Worm (Caenorhabditis elegans) whole organism, mixed stage, embryonic: ENCODE data around the gene T10D4.19.
"Not testable (repeated sequence)": the region's sequence is repeated elsewhere in the genome, so short reads cannot be mapped to it uniquely, and the experiment has no call there.

Source experiments
- M03D4.4 ChIP-seq: sonication (generic microtip); optimal IDR thresholded peaks from 2 replicates; lab custom pipeline; 2017; ENCODE audit warnings: mild to moderate bottlenecking, missing genetic modification characterization, missing compliant biosample characterization
- bed-3 ChIP-seq: fragments of 200-800 bp; sonication (Bioruptor generic); optimal IDR thresholded peaks from 3 replicates; lab custom pipeline; 2018; ENCODE audit warnings: mild to moderate bottlenecking, missing genetic modification characterization, moderate library complexity, missing compliant biosample characterization
- blmp-1 ChIP-seq: fragments of 150-350 bp; optimal IDR thresholded peaks from 2 replicates; lab custom pipeline; 2014; ENCODE audit warnings: missing biosample characterization, missing genetic modification characterization
- ceh-43 ChIP-seq: fragments of 200-800 bp; sonication (Bioruptor generic); optimal IDR thresholded peaks from 2 replicates; lab custom pipeline; 2018; ENCODE audit warnings: mild to moderate bottlenecking, missing genetic modification characterization, moderate library complexity, missing compliant biosample characterization
- ceh-83 ChIP-seq: fragments of 200-800 bp; sonication (Bioruptor generic); optimal IDR thresholded peaks from 2 replicates; lab custom pipeline; 2018; ENCODE audit warnings: mild to moderate bottlenecking, missing genetic modification characterization, missing compliant biosample characterization
- cnd-1 ChIP-seq: fragments of 200-800 bp; sonication (Bioruptor generic); optimal IDR thresholded peaks from 2 replicates; lab custom pipeline; 2018; ENCODE audit warnings: mild to moderate bottlenecking, missing genetic modification characterization, missing compliant biosample characterization
- drap-1 ChIP-seq: fragments of 200-800 bp; sonication (Bioruptor generic); optimal IDR thresholded peaks from 3 replicates; lab custom pipeline; 2018; ENCODE audit warnings: mild to moderate bottlenecking, missing genetic modification characterization, missing compliant biosample characterization
- elt-1 ChIP-seq: sonication (generic microtip); optimal IDR thresholded peaks from 2 replicates; lab custom pipeline; 2017; ENCODE audit warnings: missing genetic modification characterization, mild to moderate bottlenecking, missing compliant biosample characterization, antibody characterized with exemption, moderate library complexity, borderline replicate concordance; ENCODE audit not compliant: insufficient read depth
- flh-1 ChIP-seq: fragments of 200-800 bp; sonication (Bioruptor generic); optimal IDR thresholded peaks from 2 replicates; lab custom pipeline; 2018; ENCODE audit warnings: mild to moderate bottlenecking, missing genetic modification characterization, moderate library complexity, missing compliant biosample characterization
- ham-2 ChIP-seq: fragments of 200-800 bp; sonication (Bioruptor generic); optimal IDR thresholded peaks from 2 replicates; lab custom pipeline; 2018; ENCODE audit warnings: mild to moderate bottlenecking, missing genetic modification characterization, missing compliant biosample characterization
- hlh-1 ChIP-seq: fragments of 150-350 bp; optimal IDR thresholded peaks from 2 replicates; lab custom pipeline; 2014; ENCODE audit warnings: missing biosample characterization, missing genetic modification reagents, missing genetic modification characterization
- lin-13 ChIP-seq: fragments of 150-350 bp; optimal IDR thresholded peaks from 2 replicates; lab custom pipeline; 2014; ENCODE audit warnings: missing biosample characterization, missing genetic modification characterization
- lin-32 ChIP-seq: fragments of 200-800 bp; sonication (Bioruptor generic); optimal IDR thresholded peaks from 2 replicates; lab custom pipeline; 2018; ENCODE audit warnings: mild to moderate bottlenecking, missing genetic modification characterization, missing compliant biosample characterization
- lsy-2 ChIP-seq: fragments of 150-350 bp; optimal IDR thresholded peaks from 2 replicates; lab custom pipeline; 2014; ENCODE audit warnings: missing biosample characterization, missing genetic modification characterization
- mab-5 ChIP-seq: fragments of 150-350 bp; optimal IDR thresholded peaks from 2 replicates; lab custom pipeline; 2014; ENCODE audit warnings: missing biosample characterization, missing genetic modification characterization
- mep-1 ChIP-seq: fragments of 150-350 bp; optimal IDR thresholded peaks from 2 replicates; lab custom pipeline; 2017; ENCODE audit warnings: missing biosample characterization, missing genetic modification reagents, missing genetic modification characterization, inconsistent platforms
- mls-2 ChIP-seq: sonication (generic microtip); optimal IDR thresholded peaks from 2 replicates; lab custom pipeline; 2016; ENCODE audit warnings: mild to moderate bottlenecking, missing genetic modification characterization, moderate library complexity, missing compliant biosample characterization
- nhr-12 ChIP-seq: fragments of 150-350 bp; optimal IDR thresholded peaks from 2 replicates; lab custom pipeline; 2014; ENCODE audit warnings: missing biosample characterization, missing genetic modification characterization
- nhr-237 ChIP-seq: fragments of 150-350 bp; optimal IDR thresholded peaks from 2 replicates; lab custom pipeline; 2014; ENCODE audit warnings: missing biosample characterization, missing genetic modification characterization
- nhr-28 ChIP-seq: fragments of 150-350 bp; optimal IDR thresholded peaks from 2 replicates; lab custom pipeline; 2014; ENCODE audit warnings: missing biosample characterization, missing genetic modification characterization
- pha-4 ChIP-seq: fragments of 150-350 bp; optimal IDR thresholded peaks from 2 replicates; lab custom pipeline; 2018; ENCODE audit warnings: missing biosample characterization, missing genetic modification reagents, missing genetic modification characterization
- sem-2 ChIP-seq: fragments of 200-800 bp; sonication (Bioruptor generic); optimal IDR thresholded peaks from 2 replicates; lab custom pipeline; 2018; ENCODE audit warnings: mild to moderate bottlenecking, missing genetic modification characterization, missing compliant biosample characterization
- snpc-4 ChIP-seq: fragments of 150-350 bp; optimal IDR thresholded peaks from 2 replicates; lab custom pipeline; 2014; ENCODE audit warnings: missing biosample characterization, missing genetic modification characterization
- sptf-1 ChIP-seq: sonication (generic microtip); optimal IDR thresholded peaks from 2 replicates; lab custom pipeline; 2017; ENCODE audit warnings: mild to moderate bottlenecking, missing genetic modification characterization, moderate library complexity, missing compliant biosample characterization
- tbx-8 ChIP-seq: fragments of 200-800 bp; sonication (Bioruptor generic); optimal IDR thresholded peaks from 2 replicates; lab custom pipeline; 2018; ENCODE audit warnings: mild to moderate bottlenecking, missing genetic modification characterization, moderate library complexity, missing compliant biosample characterization
- unc-120 ChIP-seq: sonication (generic microtip); optimal IDR thresholded peaks from 2 replicates; lab custom pipeline; 2017; ENCODE audit warnings: missing genetic modification characterization, missing compliant biosample characterization; ENCODE audit not compliant: poor library complexity, severe bottlenecking
- unc-39 ChIP-seq: fragments of 150-350 bp; optimal IDR thresholded peaks from 2 replicates; lab custom pipeline; 2014; ENCODE audit warnings: missing biosample characterization, missing genetic modification characterization
- unc-62 ChIP-seq: fragments of 150-350 bp; optimal IDR thresholded peaks from 2 replicates; lab custom pipeline; 2014; ENCODE audit warnings: missing biosample characterization, missing genetic modification reagents, missing genetic modification characterization
- zip-8 ChIP-seq: fragments of 150-350 bp; optimal IDR thresholded peaks from 2 replicates; lab custom pipeline; 2014; ENCODE audit warnings: missing biosample characterization, missing genetic modification characterization
- ztf-11 ChIP-seq: fragments of 150-350 bp; optimal IDR thresholded peaks from 2 replicates; lab custom pipeline; 2014; ENCODE audit warnings: missing biosample characterization, missing genetic modification characterization

The T10D4.19 gene

ce11 chrII:3118907-3119382 lies 32.8 kb upstream of the T10D4.19 start, which contains the start of gene T10D4.6 (continued):
- TF ChIP-seq mep-1 (tag; lab: Kevin White, UChicago) (peak; percentile 53), snpc-4 (tag; lab: Kevin White, UChicago) (no peak)
- TF ChIP-seq, all 35 proteins: peak for 7

- no peak for TF ChIP-seq lsy-2
- TF ChIP-seq bed-3, result no peak
- TF ChIP-seq M03D4.4, result no peak
- no peak for TF ChIP-seq hlh-1 (tag; lab: Kevin White, UChicago)
- no peak for TF ChIP-seq ceh-43 (GFP tag; lab: Kevin White, UChicago)
- TF ChIP-seq unc-62 (GFP tag; lab: Kevin White, UChicago), result no peak
Observed at ce11 chrII:3123206-3123605, 28.5 kb upstream of the T10D4.19 start, which contains the start of gene srh-71. TSS of gene srh-71 (plus strand) at chrII:3123506.

- no peak for TF ChIP-seq sptf-1 (tag; lab: Kevin White, UChicago)
- TF ChIP-seq flh-1 (GFP tag; lab: Kevin White, UChicago), result no peak
- TF ChIP-seq snpc-4 (tag; lab: Kevin White, UChicago), result no peak
- no peak for TF ChIP-seq bed-3
- no peak for TF ChIP-seq nhr-12 (tag; lab: Kevin White, UChicago)
- no peak for TF ChIP-seq M03D4.4
- TF ChIP-seq blmp-1 (tag; lab: Kevin White, UChicago), result no peak
- TF ChIP-seq lsy-2, result no peak
- TF ChIP-seq cnd-1, result no peak
- no peak for TF ChIP-seq ceh-83 (GFP tag; lab: Kevin White, UChicago)
- no peak for TF ChIP-seq pha-4 (tag; lab: Kevin White, UChicago)
- no peak for TF ChIP-seq unc-39 (tag; lab: Kevin White, UChicago)
- no peak for TF ChIP-seq nhr-28 (tag; lab: Kevin White, UChicago)
- TF ChIP-seq unc-62 (GFP tag; lab: Kevin White, UChicago), result no peak
- no peak for TF ChIP-seq drap-1
- no peak for TF ChIP-seq mls-2 (tag; lab: Kevin White, UChicago)
- no peak for TF ChIP-seq tbx-8 (GFP tag; lab: Kevin White, UChicago)
- TF ChIP-seq ham-2 (GFP tag; lab: Kevin White, UChicago), result no peak
- no peak for TF ChIP-seq lin-32 (GFP tag; lab: Kevin White, UChicago)
- no peak for TF ChIP-seq ztf-11 (tag; lab: Kevin White, UChicago)
Observed at ce11 chrII:3126341-3126740, 25.4 kb upstream of the T10D4.19 start, which contains the start of gene ins-19. TSS of gene ins-19 (minus strand) at chrII:3126441.

ce11 chrII:3126741-3127140 lies 25.0 kb upstream of the T10D4.19 start, which contains the start of gene ins-31:
TSS of gene ins-31 (plus strand) at chrII:3127041.
- not testable (repeated sequence) for TF ChIP-seq nhr-12 (tag; lab: Kevin White, UChicago); sem-2 (GFP tag; lab: Kevin White, UChicago); cnd-1

ce11 chrII:3129007-3129406 lies 22.7 kb upstream of the T10D4.19 start, which contains the start of gene chil-24:
TSS of gene chil-24 (plus strand) at chrII:3129162.
- no peak for TF ChIP-seq ham-2 (GFP tag; lab: Kevin White, UChicago)
- TF ChIP-seq unc-120 (tag; lab: Kevin White, UChicago), result no peak
- TF ChIP-seq elt-1, result no peak
- TF ChIP-seq mab-5 (tag; lab: Kevin White, UChicago), result no peak
- TF ChIP-seq snpc-4 (tag; lab: Kevin White, UChicago), result no peak
- TF ChIP-seq nhr-237 (tag; lab: Kevin White, UChicago), result no peak
- TF ChIP-seq mls-2 (tag; lab: Kevin White, UChicago), result no peak
- TF ChIP-seq zip-8 (tag; lab: Kevin White, UChicago), result no peak
- no peak for TF ChIP-seq cnd-1
- no peak for TF ChIP-seq ceh-43 (GFP tag; lab: Kevin White, UChicago)
- TF ChIP-seq ceh-83 (GFP tag; lab: Kevin White, UChicago), result no peak
- TF ChIP-seq lin-13 (tag; lab: Kevin White, UChicago), result no peak
- no peak for TF ChIP-seq unc-39 (tag; lab: Kevin White, UChicago)
- TF ChIP-seq, all 35 proteins: peak for 0
